Worm (Caenorhabditis elegans) whole organism, midembryonic: ENCODE measurements around the gene B0464.6.

Experiments used
- T22C8.4 ChIP-seq: fragments of 200-800 bp; sonication (Bioruptor generic); IDR thresholded peaks from 2 replicates; pipeline ENCODE4 v1.3.6; 2022; ENCODE audit warnings: missing genetic modification characterization, missing compliant biosample characterization
- cog-1 ChIP-seq: sonication (generic microtip); optimal IDR thresholded peaks from 2 replicates; lab custom pipeline; 2016; ENCODE audit warnings: missing genetic modification characterization, missing compliant biosample characterization
- flt-1 ChIP-seq: fragments of 200-800 bp; sonication (Bioruptor generic); IDR thresholded peaks from 2 replicates; pipeline ENCODE4 v1.3.6; 2022; ENCODE audit warnings: missing genetic modification characterization, missing compliant biosample characterization
- klf-2 ChIP-seq: fragments of 200-800 bp; sonication (Bioruptor generic); conservative IDR thresholded peaks from 2 replicates; pipeline ENCODE4 v1.3.6; 2022; ENCODE audit warnings: missing genetic modification reagents, missing genetic modification characterization, missing compliant biosample characterization
- med-1 ChIP-seq: sonication (generic microtip); optimal IDR thresholded peaks from 2 replicates; lab custom pipeline; 2017; ENCODE audit warnings: missing genetic modification characterization, mild to moderate bottlenecking, missing compliant biosample characterization, antibody characterized with exemption, missing genetic modification reagents; ENCODE audit not compliant: insufficient read depth
- ref-1 ChIP-seq: fragments of 200-800 bp; sonication (Bioruptor generic); conservative IDR thresholded peaks from 2 replicates; pipeline ENCODE4 v1.3.6; 2022; ENCODE audit warnings: missing genetic modification reagents, missing genetic modification characterization, missing compliant biosample characterization
- tab-1 ChIP-seq: fragments of 200-800 bp; sonication (Bioruptor generic); IDR thresholded peaks from 2 replicates; pipeline ENCODE4 v1.3.6; 2022; ENCODE audit warnings: missing genetic modification characterization, missing compliant biosample characterization
- ztf-23 ChIP-seq: fragments of 200-800 bp; sonication (Bioruptor generic); IDR thresholded peaks from 2 replicates; pipeline ENCODE4 v1.3.6; 2022; ENCODE audit warnings: missing genetic modification reagents, missing genetic modification characterization, missing compliant biosample characterization
- ztf-29 ChIP-seq: fragments of 200-800 bp; sonication (Bioruptor generic); IDR thresholded peaks from 2 replicates; pipeline ENCODE4 v1.3.6; 2022; ENCODE audit warnings: missing genetic modification reagents, missing genetic modification characterization, missing compliant biosample characterization

Gene B0464.6

DNA sequence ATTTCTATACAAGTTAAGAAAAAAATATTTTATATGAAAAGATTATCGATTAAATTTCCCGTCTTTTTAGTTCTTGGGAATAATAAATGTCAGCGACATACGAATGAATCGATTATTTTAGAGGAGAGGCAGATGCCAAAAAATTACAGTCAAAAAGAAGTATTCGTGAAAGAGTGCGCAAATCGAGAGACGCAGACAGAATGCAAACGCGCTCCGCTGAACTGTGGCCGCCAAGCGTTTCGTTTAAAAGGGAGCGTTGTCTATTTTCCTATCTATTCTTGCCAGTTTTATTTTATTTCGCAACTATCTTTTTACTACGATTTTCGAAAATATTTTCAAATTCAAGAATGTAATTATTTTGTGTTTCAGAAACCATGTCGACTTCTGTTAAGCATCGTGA, 1.3 kb upstream of the B0464.6 start, which contains the start of gene baf-1:
Gene baf-1, plus strand, starts transcription at position 370 of the 400 bp plus-strand sequence.
- TF ChIP-seq T22C8.4 (GFP tag; lab: Robert Waterston, UW) (peak; percentile 34; the same call in 1 of the 2 replicates), klf-2 (GFP tag; lab: Robert Waterston, UW) (no peak), med-1 (GFP tag; lab: Kevin White, UChicago) (no peak)

DNA sequence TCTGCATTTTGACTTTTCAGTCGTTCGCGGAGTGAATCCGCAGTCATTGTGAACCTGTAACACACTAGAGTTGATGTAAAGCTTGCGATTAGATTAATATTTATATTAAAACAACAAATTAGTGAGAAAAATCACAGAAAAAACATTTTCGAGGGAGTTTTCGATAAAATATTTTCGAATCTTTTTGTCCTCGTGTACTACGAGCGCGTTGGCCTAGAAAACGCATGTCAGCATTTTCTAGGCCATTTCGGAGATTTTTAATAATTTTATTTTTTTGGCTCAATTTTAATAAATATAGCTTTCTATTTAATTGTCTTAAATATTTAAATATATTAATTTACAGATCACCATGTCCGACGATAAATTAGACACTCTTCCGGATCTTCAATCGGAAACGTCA, 341 bp downstream of the B0464.6 start, which contains the start of gene B0464.9:
Gene B0464.9, plus strand, starts transcription at position 344 of the 400 bp plus-strand sequence.
- peak; percentile 43; the same call in 1 of the 2 replicates for TF ChIP-seq ztf-23 (GFP tag; lab: Robert Waterston, UW)
- peak; percentile 6; the same call in 1 of the 2 replicates for TF ChIP-seq T22C8.4 (GFP tag; lab: Robert Waterston, UW)
- no peak for TF ChIP-seq med-1 (GFP tag; lab: Kevin White, UChicago)

DNA sequence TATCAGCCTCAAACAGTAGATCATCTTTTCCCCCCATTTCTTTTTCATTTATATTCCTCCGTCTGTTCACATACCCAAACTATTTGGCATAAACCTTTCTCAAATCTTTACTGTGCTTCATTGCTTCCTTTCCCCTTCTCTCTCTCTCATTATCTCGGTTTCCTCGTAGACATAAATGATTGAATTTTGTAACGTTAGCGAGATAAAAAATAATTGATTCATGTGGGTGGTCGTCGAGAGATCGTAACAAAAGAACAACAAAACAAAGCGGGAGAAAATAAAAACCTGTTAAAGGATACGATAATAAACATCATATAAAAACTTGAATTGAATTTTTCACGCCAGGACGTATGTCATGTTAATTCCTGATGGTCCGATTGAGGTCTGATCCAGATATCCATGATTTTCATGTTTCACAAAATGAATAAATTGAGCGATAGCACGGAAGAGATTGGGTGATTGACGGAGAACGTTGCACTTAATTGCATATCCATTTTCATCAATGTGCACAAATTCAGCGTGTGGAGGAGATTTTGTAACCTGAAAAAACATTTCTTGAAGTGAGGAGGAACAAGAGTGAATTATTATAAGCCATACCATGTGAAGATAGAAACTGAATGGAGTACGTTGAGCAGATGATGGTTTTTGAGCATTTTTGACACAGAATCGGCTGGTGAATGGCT, 2.8 kb downstream of the B0464.6 start:
- peak; percentile 5 for TF ChIP-seq med-1 (GFP tag; lab: Kevin White, UChicago)
- no peak for TF ChIP-seq ztf-29 (GFP tag; lab: Robert Waterston, UW)

DNA sequence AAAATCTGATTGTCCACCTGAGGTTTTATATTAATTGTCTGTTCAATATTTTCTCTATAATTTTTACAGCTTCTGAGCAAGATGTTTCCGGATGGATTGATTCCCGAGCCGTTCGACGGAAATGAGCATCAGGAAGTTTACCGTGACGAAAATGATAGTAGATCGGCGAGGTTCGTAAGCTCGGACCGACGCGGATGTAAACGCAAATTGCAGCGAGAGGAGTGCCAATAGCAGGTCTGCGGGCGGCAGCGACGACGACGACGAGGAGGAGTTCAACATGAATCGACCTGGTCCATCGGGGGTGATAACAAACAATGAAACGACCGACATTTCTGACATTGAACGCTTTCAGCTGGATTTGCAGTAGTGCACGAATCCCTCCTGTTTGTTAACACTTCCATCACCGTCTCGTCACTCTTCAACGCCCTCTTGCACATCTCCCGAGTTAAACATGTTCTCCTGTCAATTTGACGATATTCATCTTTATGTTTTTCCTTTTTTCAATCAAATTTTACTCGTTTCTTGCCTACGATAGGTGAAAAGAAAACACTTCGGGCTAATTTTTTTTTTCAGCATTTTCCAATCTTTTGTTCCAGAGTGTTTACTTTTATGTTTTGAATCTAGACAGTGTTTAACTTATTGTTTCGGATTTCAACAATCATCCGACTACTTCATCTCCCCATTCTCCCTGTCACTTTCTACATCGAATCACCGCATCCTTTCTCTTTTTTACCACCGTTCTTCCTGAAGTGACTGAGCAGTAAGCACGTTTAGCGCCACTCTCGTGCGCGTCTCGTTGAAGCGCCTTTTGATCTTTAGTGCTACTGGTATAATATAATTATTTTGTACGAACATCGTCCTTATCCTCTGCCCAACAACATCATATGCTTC, 3.6 kb downstream of the B0464.6 start:
- TF ChIP-seq T22C8.4 (GFP tag; lab: Robert Waterston, UW) (no peak), cog-1 (no peak), flt-1 (GFP tag; lab: Robert Waterston, UW) (no peak)

DNA sequence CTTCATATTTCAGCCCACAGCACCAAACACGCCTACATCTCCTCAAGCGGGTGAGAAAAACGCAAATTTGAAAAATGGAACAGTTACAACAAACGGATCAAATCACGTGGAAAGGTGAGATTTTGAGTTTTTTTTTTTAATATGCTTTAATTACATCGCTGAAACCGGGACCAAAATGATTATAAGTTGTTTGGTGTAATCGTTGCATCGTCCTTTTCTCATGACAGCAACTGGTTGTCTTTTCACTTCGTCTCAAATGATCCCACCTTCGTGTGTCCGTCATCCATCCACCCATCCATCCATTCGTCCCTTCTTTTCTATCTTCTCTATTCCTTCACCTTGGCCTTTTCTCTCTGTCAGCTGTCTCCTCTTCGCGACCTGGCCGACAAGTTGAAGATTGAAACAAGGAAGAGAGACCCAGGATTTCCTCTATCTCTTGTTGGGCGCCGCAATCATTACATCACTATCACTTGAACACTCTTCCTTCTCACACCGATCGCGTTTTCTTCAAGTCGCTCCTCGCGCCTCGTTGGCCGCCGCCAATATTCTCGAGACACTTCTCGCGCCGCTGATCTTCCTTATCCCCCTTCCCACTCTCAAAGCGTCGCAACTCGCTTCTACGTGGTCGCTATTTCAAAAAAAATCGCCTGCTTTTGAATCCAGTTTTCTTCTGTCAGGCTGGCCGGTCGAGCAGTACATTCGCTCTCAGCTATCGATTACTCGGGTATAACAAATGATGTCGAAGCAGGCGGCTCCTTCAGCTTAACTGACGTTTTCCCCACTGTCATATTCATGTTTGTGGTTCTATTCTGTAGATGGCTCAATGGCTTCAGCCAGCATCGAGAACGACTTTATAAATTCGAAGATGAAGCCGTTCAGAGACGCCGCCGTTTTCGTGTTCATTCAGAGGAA, 8.3 kb downstream of the B0464.6 start:
- TF ChIP-seq ztf-29 (GFP tag; lab: Robert Waterston, UW) (no peak), T22C8.4 (GFP tag; lab: Robert Waterston, UW) (0 out of 2 replicates have a peak, but pooled peaks have one; percentile 21)

DNA sequence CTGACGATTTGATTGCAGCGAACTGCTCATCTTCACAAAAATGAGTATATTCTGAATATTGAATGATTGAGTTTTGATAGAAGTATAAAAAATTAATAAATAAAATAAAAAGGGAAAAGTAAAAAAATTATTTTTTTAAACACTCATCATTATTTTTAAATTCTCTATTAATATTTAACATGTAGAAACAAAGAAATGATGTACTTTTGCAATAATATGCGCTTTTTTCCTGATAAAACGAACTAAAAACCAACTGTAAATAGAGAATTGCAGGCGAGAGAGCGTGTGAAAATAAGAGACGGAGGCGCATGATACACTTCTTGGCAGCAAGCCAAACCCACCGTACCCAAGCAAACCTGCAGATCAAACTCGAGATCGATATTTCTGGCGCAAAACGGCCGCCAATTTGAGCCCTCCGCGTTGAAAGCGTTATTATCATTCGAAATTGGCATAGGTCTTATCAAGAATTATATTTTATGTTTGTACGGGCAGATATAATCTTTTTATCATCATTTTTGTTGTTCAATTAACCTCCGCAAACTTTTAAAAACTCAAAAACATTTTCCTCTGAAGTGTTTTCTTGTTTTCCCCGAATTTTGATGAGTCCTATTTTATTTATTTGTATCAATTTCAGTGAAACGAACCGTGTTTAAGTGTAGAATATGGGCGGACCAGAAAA, 9.6 kb downstream of the B0464.6 start, which contains the start of the genes rheb-1 and spk-1:
Gene rheb-1, minus strand, starts transcription at position 51 of the 679 bp plus-strand sequence.
Gene spk-1, plus strand, starts transcription at position 629 of the 679 bp plus-strand sequence.
- TF ChIP-seq cog-1 (peak; percentile 34), flt-1 (GFP tag; lab: Robert Waterston, UW) (0 out of 2 replicates have a peak, but pooled peaks have one; percentile 43), T22C8.4 (GFP tag; lab: Robert Waterston, UW) (peak; percentile 82), tab-1 (GFP tag; lab: Robert Waterston, UW) (no peak), ztf-29 (GFP tag; lab: Robert Waterston, UW) (peak; percentile 69)

DNA sequence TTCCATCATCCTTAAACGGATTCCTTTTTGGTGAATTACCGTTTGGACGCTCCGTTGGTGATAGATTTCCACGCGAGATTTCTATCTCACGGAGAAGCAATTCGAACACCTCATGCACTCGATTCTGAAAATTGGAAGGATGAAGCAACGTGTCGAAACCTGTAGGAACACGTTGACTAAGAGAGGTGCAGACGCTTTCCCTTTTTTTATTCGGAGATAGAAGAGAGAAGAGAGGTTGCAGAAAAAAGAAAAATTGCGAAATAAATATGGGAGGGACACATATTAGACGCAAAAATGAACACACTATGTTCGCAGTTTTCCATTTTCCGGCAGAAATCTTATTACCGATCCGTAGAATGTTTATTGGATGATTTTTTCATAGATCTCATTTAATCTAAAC, 11.0 kb downstream of the B0464.6 start:
- TF ChIP-seq ztf-29 (GFP tag; lab: Robert Waterston, UW) = no peak
- TF ChIP-seq flt-1 (GFP tag; lab: Robert Waterston, UW) = no peak
- TF ChIP-seq T22C8.4 (GFP tag; lab: Robert Waterston, UW) = no peak
- no peak for TF ChIP-seq ztf-23 (GFP tag; lab: Robert Waterston, UW)
- no peak for TF ChIP-seq klf-2 (GFP tag; lab: Robert Waterston, UW)
- no peak for TF ChIP-seq cog-1
- TF ChIP-seq med-1 (GFP tag; lab: Kevin White, UChicago) = no peak
- no peak for TF ChIP-seq tab-1 (GFP tag; lab: Robert Waterston, UW)
- no peak for TF ChIP-seq ref-1 (GFP tag; lab: Robert Waterston, UW)

DNA sequence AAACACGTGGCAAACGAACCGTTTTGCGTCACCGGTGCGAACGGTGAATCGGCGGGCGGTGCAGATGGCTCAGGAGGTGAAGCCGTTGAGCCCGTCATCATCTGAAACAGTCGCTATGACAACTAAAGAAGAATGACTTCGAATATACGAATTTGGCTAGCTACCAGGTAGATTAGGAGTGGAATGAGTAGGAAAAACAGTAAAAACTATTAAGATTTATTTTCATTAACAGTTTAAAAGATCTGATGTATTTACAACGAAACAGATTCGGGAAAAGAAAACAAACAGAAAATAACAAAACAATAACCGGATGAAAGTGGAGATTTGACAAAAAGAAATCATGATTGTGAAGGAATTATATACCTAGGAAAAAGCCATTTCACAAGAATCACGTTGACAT, 11.8 kb downstream of the B0464.6 start, which contains the start of gene F54C8.7:
Gene F54C8.7, minus strand, starts transcription at position 101 of the 400 bp plus-strand sequence.
- TF ChIP-seq med-1 (GFP tag; lab: Kevin White, UChicago) (no peak), klf-2 (GFP tag; lab: Robert Waterston, UW) (no peak), ztf-29 (GFP tag; lab: Robert Waterston, UW) (no peak), ztf-23 (GFP tag; lab: Robert Waterston, UW) (no peak)

DNA sequence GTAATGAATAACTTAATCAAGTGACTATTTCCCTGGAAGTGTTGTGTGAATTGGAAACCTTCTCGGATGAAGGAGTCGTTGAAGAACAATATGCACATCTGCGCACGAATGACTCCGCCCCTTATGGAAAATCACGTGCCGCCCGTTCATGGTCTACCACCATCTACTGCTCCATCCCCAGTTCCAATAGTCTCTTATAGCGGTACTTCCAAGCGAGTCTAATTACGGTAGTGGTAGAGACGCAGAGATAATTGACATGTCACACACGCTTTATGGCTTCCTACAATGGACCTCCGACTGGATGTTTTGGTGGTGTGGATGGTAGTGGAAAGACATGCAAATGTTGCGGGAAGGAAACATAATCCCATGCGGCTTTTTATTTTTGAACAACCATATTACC, 14.8 kb downstream of the B0464.6 start:
- TF ChIP-seq med-1 (GFP tag; lab: Kevin White, UChicago) (no peak), flt-1 (GFP tag; lab: Robert Waterston, UW) (no peak), klf-2 (GFP tag; lab: Robert Waterston, UW) (no peak), tab-1 (GFP tag; lab: Robert Waterston, UW) (no peak), cog-1 (no peak), ztf-23 (GFP tag; lab: Robert Waterston, UW) (no peak), ref-1 (GFP tag; lab: Robert Waterston, UW) (no peak), T22C8.4 (GFP tag; lab: Robert Waterston, UW) (no peak), ztf-29 (GFP tag; lab: Robert Waterston, UW) (no peak)
